Worm (Caenorhabditis elegans): ENCODE results near the gene mcm-3AP.

The mcm-3AP gene

DNA sequence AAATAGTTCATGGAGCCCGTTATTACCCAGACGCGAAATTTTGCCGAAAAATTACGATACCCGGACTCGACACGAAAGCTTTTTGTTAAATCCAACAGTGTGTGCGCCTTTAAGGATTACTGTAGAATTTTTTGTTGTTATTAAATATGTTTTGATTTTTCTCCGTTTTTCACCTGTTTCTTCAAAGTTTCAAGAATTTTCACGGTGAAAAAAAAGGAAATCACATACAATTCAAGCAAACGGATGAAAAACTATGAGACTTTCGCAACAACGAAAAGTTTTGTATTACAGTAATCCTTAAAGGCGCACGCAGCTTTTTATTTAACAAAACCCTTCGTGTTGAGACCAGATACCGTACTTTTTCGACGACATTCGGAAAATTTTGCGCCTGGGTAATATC, 5.5 kb downstream of the mcm-3AP start:
- TF ChIP-seq hnd-1 (tag; optimal IDR thresholded peaks at IDR 0.05) (no peak), ama-1 (optimal IDR thresholded peaks at IDR 0.05) (no peak), aly-1 (tag; optimal IDR thresholded peaks at IDR 0.05) (no peak), tbx-37 (GFP tag; conservative IDR thresholded peaks at IDR 0.05) (no peak), B0310.2 (tag; optimal IDR thresholded peaks at IDR 0.05) (no peak), hmbx-1 (tag; optimal IDR thresholded peaks at IDR 0.05) (no peak), ceh-13 (GFP tag; optimal IDR thresholded peaks at IDR 0.05) (no peak), ceh-36 (tag; optimal IDR thresholded peaks at IDR 0.05) (no peak), flt-1 (GFP tag; IDR thresholded peaks at IDR 0.05) (no peak), pes-1 (GFP tag; IDR thresholded peaks at IDR 0.05) (no peak), F13C5.2 (tag; optimal IDR thresholded peaks at IDR 0.05) (no peak), ets-7 (tag; optimal IDR thresholded peaks at IDR 0.05) (no peak), tbx-11 (GFP tag; IDR thresholded peaks at IDR 0.05) (no peak), tra-4 (tag; optimal IDR thresholded peaks at IDR 0.05) (no peak), sea-1 (GFP tag; conservative IDR thresholded peaks at IDR 0.05) (no peak), hmg-4 (GFP tag; optimal IDR thresholded peaks at IDR 0.05) (no peak), scrt-1 (GFP tag; IDR thresholded peaks at IDR 0.05) (no peak)

DNA sequence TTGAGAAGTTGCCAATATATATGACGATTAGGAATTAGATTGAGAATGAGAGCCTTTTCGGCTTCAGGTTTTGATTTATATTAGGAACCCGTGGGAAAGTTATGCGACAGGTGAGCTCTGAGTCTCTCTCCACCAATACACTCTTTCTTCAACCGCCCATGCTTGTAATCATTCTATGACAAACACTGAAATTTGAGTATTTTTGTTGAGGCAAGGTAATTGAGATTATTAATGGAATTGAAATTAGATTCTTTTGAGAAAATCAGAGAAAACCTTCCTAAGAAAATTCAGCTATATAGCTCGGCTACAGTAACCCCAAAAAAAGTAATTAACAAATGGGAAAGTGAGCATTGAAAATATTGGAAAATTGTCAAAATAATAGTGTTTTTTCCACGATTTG, 7.4 kb downstream of the mcm-3AP start, which contains the start of gene ceh-19:
ceh-19 (minus strand) TSS at position 101 of the 400 bp plus-strand sequence.
- TF ChIP-seq hmg-4 (GFP tag; optimal IDR thresholded peaks at IDR 0.05): no peak
- TF ChIP-seq tra-4 (tag; optimal IDR thresholded peaks at IDR 0.05): no peak
- no peak for TF ChIP-seq ama-1 (optimal IDR thresholded peaks at IDR 0.05)
- TF ChIP-seq hnd-1 (tag; optimal IDR thresholded peaks at IDR 0.05): no peak
- TF ChIP-seq hmbx-1 (tag; optimal IDR thresholded peaks at IDR 0.05): no peak

DNA sequence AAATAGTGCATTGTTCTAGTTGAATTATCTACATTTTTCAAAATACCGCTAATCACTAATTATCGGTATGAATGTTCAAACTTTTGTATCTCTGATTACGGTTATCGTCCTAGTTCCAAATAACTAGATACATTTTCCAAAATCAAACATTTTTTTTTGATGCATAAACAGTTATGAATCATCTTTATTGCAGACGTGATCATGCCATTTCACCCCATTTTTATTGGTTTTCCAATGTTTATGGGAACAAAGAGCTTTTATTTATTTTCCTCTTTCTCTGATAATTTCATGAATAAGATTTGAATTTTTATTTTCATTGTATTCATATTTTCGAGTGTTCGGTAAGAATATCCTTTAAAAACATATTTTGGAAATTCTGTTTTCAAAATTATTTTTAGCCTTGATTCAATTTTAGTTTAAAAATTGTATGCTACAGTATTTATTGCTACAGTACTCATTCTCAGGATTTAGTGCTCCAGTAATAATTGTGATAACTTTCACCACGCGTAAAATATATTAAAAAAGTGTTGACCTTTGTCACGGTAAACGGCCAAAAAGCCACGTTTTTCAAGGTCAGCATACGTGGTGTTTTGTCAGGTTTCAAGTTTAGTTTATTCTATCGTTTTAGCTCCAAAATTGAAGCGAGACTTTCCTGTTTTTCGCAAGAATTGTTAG, 8.3 kb downstream of the mcm-3AP start, which contains the start of gene csr-1:
csr-1 (plus strand) TSS at position 625 of the 675 bp plus-strand sequence.
- TF ChIP-seq tbx-11 (GFP tag; IDR thresholded peaks at IDR 0.05) (no peak), tbx-37 (GFP tag; conservative IDR thresholded peaks at IDR 0.05) (no peak), hnd-1 (tag; optimal IDR thresholded peaks at IDR 0.05) (no peak)

DNA sequence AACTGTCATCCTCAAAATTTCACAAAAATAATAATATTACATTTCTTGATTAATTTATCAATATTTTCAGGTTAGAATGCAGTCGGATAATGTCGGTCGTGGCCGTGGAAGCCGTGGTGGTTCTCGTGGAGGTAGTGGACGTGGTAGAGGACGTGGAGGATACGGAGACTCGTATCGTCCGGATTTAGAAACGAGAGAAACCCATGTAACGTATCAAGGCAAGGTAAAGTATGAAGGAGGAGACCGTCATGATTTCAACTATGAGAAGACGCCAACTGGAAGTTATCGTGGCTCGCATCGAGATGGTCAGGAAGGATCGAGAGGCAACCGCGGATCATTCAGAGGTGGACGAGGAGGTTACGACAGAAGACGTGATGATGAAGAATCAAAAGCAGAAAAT, 9.0 kb downstream of the mcm-3AP start, which contains the start of gene frpr-10:
frpr-10 (plus strand) TSS at position 301 of the 400 bp plus-strand sequence.
- TF ChIP-seq hmg-4 (GFP tag; optimal IDR thresholded peaks at IDR 0.05): no peak
- TF ChIP-seq ama-1 (optimal IDR thresholded peaks at IDR 0.05): no peak
- TF ChIP-seq aly-1 (tag; optimal IDR thresholded peaks at IDR 0.05): no peak
- TF ChIP-seq pes-1 (GFP tag; IDR thresholded peaks at IDR 0.05): no peak
- TF ChIP-seq ceh-36 (tag; optimal IDR thresholded peaks at IDR 0.05): no peak
- TF ChIP-seq ets-7 (tag; optimal IDR thresholded peaks at IDR 0.05): no peak
- TF ChIP-seq sea-1 (GFP tag; conservative IDR thresholded peaks at IDR 0.05): no peak
- no peak for TF ChIP-seq tra-4 (tag; optimal IDR thresholded peaks at IDR 0.05)
- TF ChIP-seq tbx-37 (GFP tag; conservative IDR thresholded peaks at IDR 0.05): no peak
- TF ChIP-seq hnd-1 (tag; optimal IDR thresholded peaks at IDR 0.05): no peak
- no peak for TF ChIP-seq flt-1 (GFP tag; IDR thresholded peaks at IDR 0.05)
- TF ChIP-seq tbx-11 (GFP tag; IDR thresholded peaks at IDR 0.05): no peak
- no peak for TF ChIP-seq ceh-13 (GFP tag; optimal IDR thresholded peaks at IDR 0.05)

DNA sequence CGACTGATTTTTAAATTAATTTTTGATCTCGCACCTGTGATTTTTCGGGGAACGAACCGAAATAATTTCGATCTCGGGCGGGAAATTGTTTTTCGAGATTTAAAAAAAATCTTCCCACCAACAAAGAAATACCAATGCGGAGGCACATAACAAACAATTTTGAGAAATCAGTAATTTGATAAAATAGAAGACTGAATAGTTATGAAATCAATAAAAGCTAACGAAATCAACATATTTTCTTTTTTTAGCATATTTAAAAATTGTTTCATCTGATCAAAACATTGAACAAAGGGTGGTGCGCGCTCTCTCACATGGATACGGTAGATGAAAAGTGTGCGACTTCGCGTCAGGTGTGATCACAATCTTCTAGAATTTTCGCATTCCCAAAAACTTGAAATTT, 9.6 kb downstream of the mcm-3AP start:
- TF ChIP-seq F13C5.2 (tag; optimal IDR thresholded peaks at IDR 0.05) (no peak), hmg-4 (GFP tag; optimal IDR thresholded peaks at IDR 0.05) (no peak)

DNA sequence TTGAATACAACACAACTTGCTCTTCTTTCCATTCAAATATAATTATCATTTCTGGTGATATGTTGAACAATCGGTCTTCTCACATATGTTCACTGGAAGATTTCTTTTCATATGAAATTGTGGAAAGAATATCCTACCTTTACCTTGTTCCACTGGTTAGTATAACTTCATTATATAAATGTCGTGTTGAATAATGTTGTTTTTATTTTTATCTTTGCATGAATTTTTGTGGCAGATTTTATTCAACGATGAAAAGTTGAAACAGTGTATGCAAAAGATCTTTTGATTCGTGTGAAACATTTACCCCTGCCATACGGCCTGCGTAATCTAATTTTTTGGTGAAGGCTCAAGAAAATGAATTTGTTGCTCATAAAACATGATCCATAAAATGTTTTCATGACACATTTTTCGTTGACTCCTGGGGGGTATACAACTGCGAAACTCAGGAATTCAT, 13.4 kb downstream of the mcm-3AP start:
- no peak for TF ChIP-seq ceh-36 (tag; optimal IDR thresholded peaks at IDR 0.05)
- no peak for TF ChIP-seq ceh-13 (GFP tag; optimal IDR thresholded peaks at IDR 0.05)
- TF ChIP-seq B0310.2 (tag; optimal IDR thresholded peaks at IDR 0.05): no peak
- TF ChIP-seq sea-1 (GFP tag; conservative IDR thresholded peaks at IDR 0.05): no peak
- no peak for TF ChIP-seq pes-1 (GFP tag; IDR thresholded peaks at IDR 0.05)
- TF ChIP-seq tbx-11 (GFP tag; IDR thresholded peaks at IDR 0.05): no peak
- TF ChIP-seq flt-1 (GFP tag; IDR thresholded peaks at IDR 0.05): no peak
- TF ChIP-seq tbx-37 (GFP tag; conservative IDR thresholded peaks at IDR 0.05): no peak
- TF ChIP-seq hmg-4 (GFP tag; optimal IDR thresholded peaks at IDR 0.05): no peak
- no peak for TF ChIP-seq hnd-1 (tag; optimal IDR thresholded peaks at IDR 0.05)
- no peak for TF ChIP-seq ama-1 (optimal IDR thresholded peaks at IDR 0.05)
- TF ChIP-seq F13C5.2 (tag; optimal IDR thresholded peaks at IDR 0.05): no peak
- no peak for TF ChIP-seq aly-1 (tag; optimal IDR thresholded peaks at IDR 0.05)
- TF ChIP-seq hmbx-1 (tag; optimal IDR thresholded peaks at IDR 0.05): no peak
- no peak for TF ChIP-seq ets-7 (tag; optimal IDR thresholded peaks at IDR 0.05)
- TF ChIP-seq scrt-1 (GFP tag; IDR thresholded peaks at IDR 0.05): no peak
- TF ChIP-seq tra-4 (tag; optimal IDR thresholded peaks at IDR 0.05): no peak

DNA sequence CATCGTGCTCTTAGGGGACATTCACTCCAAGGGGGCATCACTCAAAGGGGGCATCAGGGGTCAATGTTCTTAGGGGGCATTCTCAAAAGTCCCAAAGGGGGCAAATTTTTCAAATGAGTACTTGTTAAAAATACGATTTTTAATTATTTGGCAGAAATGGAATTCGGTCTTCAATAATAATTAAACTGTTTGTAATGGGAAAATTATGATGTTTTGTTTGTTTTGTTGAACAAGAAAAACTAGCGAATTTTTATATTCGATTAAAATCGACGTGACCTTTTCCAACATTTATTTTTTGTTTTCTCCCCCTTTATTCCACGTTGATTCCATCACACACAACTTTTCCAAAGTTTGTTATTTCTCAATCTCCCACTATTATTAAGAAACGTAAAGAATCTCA, 18.5 kb downstream of the mcm-3AP start, which contains the start of gene F57H12.5:
F57H12.5 (plus strand) TSS at position 301 of the 400 bp plus-strand sequence.
- no peak for TF ChIP-seq ama-1 (optimal IDR thresholded peaks at IDR 0.05)
- TF ChIP-seq hmg-4 (GFP tag; optimal IDR thresholded peaks at IDR 0.05): no peak
- TF ChIP-seq hnd-1 (tag; optimal IDR thresholded peaks at IDR 0.05): no peak
- TF ChIP-seq ceh-36 (tag; optimal IDR thresholded peaks at IDR 0.05): no peak
- no peak for TF ChIP-seq scrt-1 (GFP tag; IDR thresholded peaks at IDR 0.05)

DNA sequence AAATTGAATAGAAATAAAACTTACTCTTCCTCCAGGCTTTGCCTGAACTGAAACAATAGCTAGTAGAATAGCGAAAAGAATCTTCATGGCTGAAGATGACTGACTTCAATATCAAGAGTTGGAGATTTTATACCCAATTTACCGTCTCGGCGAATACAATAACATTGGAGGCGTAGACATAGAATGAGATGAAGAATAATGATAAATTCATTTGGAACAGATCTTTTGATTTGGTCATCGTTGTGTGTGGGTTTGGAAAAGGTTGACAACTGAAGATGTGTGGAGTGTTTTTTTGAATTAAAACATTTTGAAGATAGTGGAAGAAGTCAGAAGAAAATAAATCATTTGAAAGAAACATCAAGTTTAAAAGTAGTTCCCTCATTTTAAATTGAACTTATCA, 27.7 kb downstream of the mcm-3AP start, which contains the start of gene F57H12.6:
F57H12.6 (minus strand) TSS at position 101 of the 400 bp plus-strand sequence.
- TF ChIP-seq tra-4 (tag; optimal IDR thresholded peaks at IDR 0.05) (no peak), hnd-1 (tag; optimal IDR thresholded peaks at IDR 0.05) (no peak), ama-1 (optimal IDR thresholded peaks at IDR 0.05) (no peak)
